Fruit fly (Drosophila melanogaster): Measurements from ENCODE around the gene brk.
A peak's percentile ranks its signal among the peaks of the same experiment; 100 is the strongest.

Gene brk

dm6 chrX:7277038-7277437 is 30.7 kb upstream of the brk start (continued):
- TF ChIP-seq CG11696 (GFP tag; IDR thresholded peaks at IDR 0.05) (no peak), CG11504 (tag; optimal IDR thresholded peaks at IDR 0.05) (peak; percentile 70), CG1602 (GFP tag; optimal IDR thresholded peaks at IDR 0.05) (peak; percentile 64), Bdp1 (GFP tag; optimal IDR thresholded peaks at IDR 0.05) (peak; percentile 38), ac (GFP tag; optimal IDR thresholded peaks at IDR 0.05) (peak; percentile 85), klu (GFP tag; IDR thresholded peaks at IDR 0.05) (no peak; the same call in 1 of the 2 replicates), CG17359 (tag; optimal IDR thresholded peaks at IDR 0.05) (peak; percentile 68), CG1233 (GFP tag; optimal IDR thresholded peaks at IDR 0.05) (peak; percentile 66), aop (GFP tag; IDR thresholded peaks at IDR 0.05) (no peak), CG4617 (GFP tag; optimal IDR thresholded peaks at IDR 0.05; ENCODE audit: borderline replicate concordance) (no peak), jigr1 (GFP tag; IDR thresholded peaks at IDR 0.05) (no peak), hbn (GFP tag; IDR thresholded peaks at IDR 0.05; ENCODE audit: partially characterized antibody) (no peak), CG3407 (GFP tag; optimal IDR thresholded peaks at IDR 0.05) (peak; percentile 45), Eip74EF (GFP tag; optimal IDR thresholded peaks at IDR 0.05) (peak in 1 of 2 experiments; percentile 15), CG11085 (GFP tag; IDR thresholded peaks at IDR 0.05) (no peak), CoRest (tag; optimal IDR thresholded peaks at IDR 0.05) (peak; percentile 71), Neu2 (GFP tag; optimal IDR thresholded peaks at IDR 0.05; ENCODE audit: borderline replicate concordance) (no peak), pros (GFP tag; optimal IDR thresholded peaks at IDR 0.05) (no peak), CG3065 (GFP tag; optimal IDR thresholded peaks at IDR 0.05) (no peak), Lpt (GFP tag; optimal IDR thresholded peaks at IDR 0.05) (no peak), Ptx1 (GFP tag; IDR thresholded peaks at IDR 0.05) (0 out of 2 replicates have a peak, but pooled peaks have one; percentile 24), p53 (GFP tag; optimal IDR thresholded peaks at IDR 0.05) (peak; percentile 9), cg (GFP tag; optimal IDR thresholded peaks at IDR 0.05) (peak; percentile 5), Mad (GFP tag; optimal IDR thresholded peaks at IDR 0.05) (peak; percentile 46), ATbp (GFP tag; optimal IDR thresholded peaks at IDR 0.05) (peak; percentile 44), CG2678 (tag; optimal IDR thresholded peaks at IDR 0.05) (peak; percentile 74), CG13287 (GFP tag; IDR thresholded peaks at IDR 0.05; ENCODE audit: partially characterized antibody) (no peak), B-H1 (GFP tag; IDR thresholded peaks at IDR 0.05) (no peak), CG9932 (GFP tag; IDR thresholded peaks at IDR 0.05) (no peak), Dip2 (GFP tag; IDR thresholded peaks at IDR 0.05) (no peak), Dbx (GFP tag; IDR thresholded peaks at IDR 0.05) (no peak), CG1647 (GFP tag; optimal IDR thresholded peaks at IDR 0.05) (peak; percentile 26), HmgZ (tag; optimal IDR thresholded peaks at IDR 0.05) (no peak), org-1 (GFP tag; optimal IDR thresholded peaks at IDR 0.05) (peak; percentile 45), Ravus (GFP tag; IDR thresholded peaks at IDR 0.05) (no peak), H15 (GFP tag; IDR thresholded peaks at IDR 0.05) (no peak), nerfin-1 (tag; optimal IDR thresholded peaks at IDR 0.05) (peak; percentile 61), Hr3 (GFP tag; optimal IDR thresholded peaks at IDR 0.05) (peak; percentile 23), Stat92E (GFP tag; optimal IDR thresholded peaks at IDR 0.05) (no peak), CG5180 (GFP tag; optimal IDR thresholded peaks at IDR 0.05) (peak; percentile 31), pum (GFP tag; optimal IDR thresholded peaks at IDR 0.05) (peak; percentile 53), Oli (tag; optimal IDR thresholded peaks at IDR 0.05) (peak; percentile 61), fu2 (GFP tag; optimal IDR thresholded peaks at IDR 0.05) (no peak), HLH3B (GFP tag; IDR thresholded peaks at IDR 0.05) (peak; percentile 53; the same call in 1 of the 2 replicates), Jarid2 (GFP tag; optimal IDR thresholded peaks at IDR 0.05) (no peak), CG18262 (tag; optimal IDR thresholded peaks at IDR 0.05) (peak; percentile 80), CG2116 (GFP tag; optimal IDR thresholded peaks at IDR 0.05) (peak; percentile 28), maf-S (GFP tag; optimal IDR thresholded peaks at IDR 0.05) (peak; percentile 11), so (GFP tag; IDR thresholded peaks at IDR 0.05) (no peak), z (GFP tag; IDR thresholded peaks at IDR 0.05) (no peak), Max (GFP tag; optimal IDR thresholded peaks at IDR 0.05) (peak; percentile 36)
